Worm (Caenorhabditis elegans): ENCODE measurements around the gene lys-10.

DNA sequence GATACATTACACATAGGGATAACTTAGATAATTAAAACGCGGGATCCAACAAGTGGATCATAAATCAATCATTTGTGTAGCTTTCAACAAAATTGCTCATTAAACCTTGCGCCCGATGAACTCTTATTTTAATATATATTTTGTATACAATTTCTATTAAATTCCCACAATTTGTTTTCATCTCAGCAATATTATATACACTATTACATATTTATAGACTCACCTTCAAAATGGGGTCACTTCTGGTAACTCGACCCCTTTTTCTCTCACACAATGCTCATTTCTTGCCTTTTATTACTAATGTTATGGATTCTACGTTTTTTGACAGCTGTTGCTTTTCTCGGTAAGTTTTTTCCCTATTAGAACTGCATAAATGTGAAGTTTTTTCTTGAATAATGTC is 7.0 kb downstream of the lys-10 start, which contains the start of gene lgc-6:
- TF ChIP-seq ces-1 (GFP tag; optimal IDR thresholded peaks at IDR 0.05) (no peak), nhr-77 (tag; optimal IDR thresholded peaks at IDR 0.05) (no peak), lin-15B (tag; optimal IDR thresholded peaks at IDR 0.05) (no peak), unc-86 (tag; optimal IDR thresholded peaks at IDR 0.05) (no peak), ceh-82 (tag; optimal IDR thresholded peaks at IDR 0.05) (no peak), nhr-28 (tag; optimal IDR thresholded peaks at IDR 0.05) (no peak), pax-3 (tag; optimal IDR thresholded peaks at IDR 0.05) (no peak)
